Worm (Caenorhabditis elegans) whole organism, young adult: ENCODE data around the gene tsp-1.

ENCODE experiments used
- B0035.1 ChIP-seq: sonication (generic microtip); optimal IDR thresholded peaks from 2 replicates; lab custom pipeline; 2016; ENCODE audit warnings: missing genetic modification characterization, mild to moderate bottlenecking, missing compliant biosample characterization, missing genotype, missing genetic modification reagents
- F49E8.2 ChIP-seq: sonication (generic microtip); optimal IDR thresholded peaks from 3 replicates; lab custom pipeline; 2017; ENCODE audit warnings: missing genetic modification characterization, mild to moderate bottlenecking, missing compliant biosample characterization, antibody characterized with exemption, moderate library complexity; ENCODE audit not compliant: insufficient read depth
- T07F8.4 ChIP-seq: sonication (generic microtip); optimal IDR thresholded peaks from 2 replicates; lab custom pipeline; 2016; ENCODE audit warnings: mild to moderate bottlenecking, missing genetic modification characterization, moderate library complexity, missing compliant biosample characterization
- T26A5.8 ChIP-seq: sonication (generic microtip); optimal IDR thresholded peaks from 2 replicates; lab custom pipeline; 2016; ENCODE audit warnings: missing genetic modification characterization, missing compliant biosample characterization
- Y95B8A.8 ChIP-seq: fragments of 200-800 bp; sonication (Bioruptor generic); IDR thresholded peaks from 2 replicates; pipeline ENCODE4 v1.3.6; 2022; ENCODE audit warnings: missing genetic modification reagents, missing genetic modification characterization, missing compliant biosample characterization
- aptf-3 ChIP-seq: fragments of 200-800 bp; sonication (Bioruptor generic); IDR thresholded peaks from 2 replicates; pipeline ENCODE4 v1.3.6; 2022; ENCODE audit warnings: missing genetic modification characterization, missing compliant biosample characterization
- ceh-27 ChIP-seq: fragments of 200-800 bp; sonication (Bioruptor generic); optimal IDR thresholded peaks from 2 replicates; lab custom pipeline; 2018; ENCODE audit warnings: mild to moderate bottlenecking, missing genetic modification characterization, moderate library complexity, missing compliant biosample characterization
- ceh-91 ChIP-seq: fragments of 200-800 bp; sonication (Bioruptor generic); IDR thresholded peaks from 2 replicates; pipeline ENCODE4 v1.3.6; 2022; ENCODE audit warnings: missing genetic modification reagents, missing genetic modification characterization, missing compliant biosample characterization
- gei-17 ChIP-seq: fragments of 200-800 bp; sonication (Bioruptor generic); optimal IDR thresholded peaks from 2 replicates; lab custom pipeline; 2018; ENCODE audit warnings: mild to moderate bottlenecking, missing genetic modification characterization, missing compliant biosample characterization
- him-1 ChIP-seq: sonication (generic microtip); optimal IDR thresholded peaks from 2 replicates; lab custom pipeline; 2016; ENCODE audit warnings: missing genotype, missing genetic modification reagents, missing genetic modification characterization, missing compliant biosample characterization
- hsf-1 ChIP-seq: fragments of 200-800 bp; sonication (Bioruptor generic); IDR thresholded peaks from 2 replicates; pipeline ENCODE4 v1.3.6; 2022; ENCODE audit warnings: missing genetic modification reagents, missing genetic modification characterization, missing compliant biosample characterization
- pbrm-1 ChIP-seq: fragments of 200-800 bp; sonication (Bioruptor generic); IDR thresholded peaks from 2 replicates; pipeline ENCODE4 v1.3.6; 2022; ENCODE audit warnings: missing genetic modification reagents, missing genetic modification characterization, missing compliant biosample characterization
- pha-4 ChIP-seq: fragments of 150-350 bp; sonication (generic microtip); optimal IDR thresholded peaks from 2 replicates; lab custom pipeline; 2014; ENCODE audit warnings: missing biosample characterization, missing genetic modification reagents, missing genetic modification characterization
- ztf-6 ChIP-seq: fragments of 200-800 bp; sonication (Bioruptor generic); IDR thresholded peaks from 2 replicates; pipeline ENCODE4 v1.3.6; 2022; ENCODE audit warnings: missing genetic modification reagents, missing genetic modification characterization, missing compliant biosample characterization

ce11 chrIII:8226178-8226577 is 13.0 kb downstream of the tsp-1 start, which contains the start of gene rfs-1:
- TF ChIP-seq pbrm-1 (GFP tag; lab: Robert Waterston, UW) (no peak), aptf-3 (GFP tag; lab: Robert Waterston, UW) (no peak), gei-17 (GFP tag; lab: Kevin White, UChicago) (no peak), pha-4 (tag; lab: Kevin White, UChicago) (no peak), Y95B8A.8 (no peak), ceh-91 (GFP tag; lab: Robert Waterston, UW) (no peak), ceh-27 (GFP tag; lab: Kevin White, UChicago) (no peak), him-1 (no peak), T07F8.4 (tag; lab: Kevin White, UChicago) (no peak), ztf-6 (no peak), B0035.1 (tag; lab: Kevin White, UChicago) (no peak), hsf-1 (GFP tag; lab: Robert Waterston, UW) (no peak), T26A5.8 (no peak), F49E8.2 (no peak)
